Worm (Caenorhabditis elegans) whole organism, late embryonic: ENCODE measurements around the gene F19H6.6.

Source experiments
- ceh-2 ChIP-seq: sonication (generic microtip); optimal IDR thresholded peaks from 2 replicates; lab custom pipeline; 2016; ENCODE audit warnings: missing genotype, missing genetic modification characterization, missing compliant biosample characterization
- ceh-31 ChIP-seq: sonication (generic microtip); optimal IDR thresholded peaks from 2 replicates; lab custom pipeline; 2016; ENCODE audit warnings: missing genetic modification characterization, missing compliant biosample characterization
- fax-1 ChIP-seq: sonication (generic microtip); optimal IDR thresholded peaks from 2 replicates; lab custom pipeline; 2016; ENCODE audit warnings: missing genotype, missing genetic modification characterization, missing compliant biosample characterization
- lin-11 ChIP-seq: fragments of 200-800 bp; sonication (Bioruptor generic); optimal IDR thresholded peaks from 2 replicates; lab custom pipeline; 2018; ENCODE audit warnings: mild to moderate bottlenecking, missing genetic modification characterization, missing compliant biosample characterization
- nfya-1 ChIP-seq: sonication (generic microtip); optimal IDR thresholded peaks from 2 replicates; lab custom pipeline; 2017; ENCODE audit warnings: missing genetic modification characterization, mild to moderate bottlenecking, missing compliant biosample characterization, antibody characterized with exemption, moderate library complexity
- nhr-11 ChIP-seq: fragments of 150-350 bp; optimal IDR thresholded peaks from 2 replicates; lab custom pipeline; 2014; ENCODE audit warnings: missing biosample characterization, missing genetic modification characterization
- pqm-1 ChIP-seq: sonication (generic microtip); optimal IDR thresholded peaks from 2 replicates; lab custom pipeline; 2016; ENCODE audit warnings: missing genetic modification characterization, missing compliant biosample characterization

ce11 chrX:12362951-12363486 is 2.4 kb downstream of the F19H6.6 start:
- TF ChIP-seq pqm-1 = peak; percentile 33
- peak; percentile 73 for TF ChIP-seq nhr-11 (tag; lab: Kevin White, UChicago)
- peak; percentile 87 for TF ChIP-seq nfya-1
- TF ChIP-seq ceh-31 = peak; percentile 64
- TF ChIP-seq fax-1 (tag; lab: Kevin White, UChicago) = no peak
- no peak for TF ChIP-seq ceh-2 (tag; lab: Kevin White, UChicago)
- TF ChIP-seq lin-11 (tag; lab: Kevin White, UChicago) = no peak
